Worm (Caenorhabditis elegans): ENCODE results near the gene ndc-80.
A peak's percentile ranks its signal among the peaks of the same experiment; 100 is the strongest.

The ndc-80 gene

DNA sequence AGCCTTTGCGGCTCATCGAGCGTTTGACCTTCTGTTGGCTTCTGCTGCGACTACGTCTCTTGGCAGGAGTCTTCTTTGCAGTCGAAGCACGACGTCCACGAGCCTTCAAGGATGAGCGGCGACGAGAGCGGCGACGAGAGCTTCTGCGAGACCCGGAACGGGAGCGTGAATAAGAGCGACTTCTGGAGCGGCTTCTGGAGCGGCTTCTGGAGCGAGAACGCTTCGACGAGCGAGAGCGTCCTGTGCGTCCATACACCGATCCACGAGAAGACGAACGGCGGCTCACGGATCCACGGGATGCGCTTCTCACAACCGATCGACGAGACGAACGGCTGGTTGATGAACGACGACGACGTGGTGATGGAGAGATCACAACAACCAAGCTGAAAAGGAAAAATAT lies 24.9 kb downstream of the ndc-80 start:
- TF ChIP-seq snpc-1.2 (GFP tag; IDR thresholded peaks at IDR 0.05), result no peak
- no peak for TF ChIP-seq nhr-77 (tag; optimal IDR thresholded peaks at IDR 0.05)
- TF ChIP-seq mep-1 (tag; optimal IDR thresholded peaks at IDR 0.05), result no peak
- no peak for TF ChIP-seq ztf-11 (tag; optimal IDR thresholded peaks at IDR 0.05)
- no peak for TF ChIP-seq jun-1 (tag; optimal IDR thresholded peaks at IDR 0.05)
- no peak for TF ChIP-seq ceh-28 (tag; optimal IDR thresholded peaks at IDR 0.05)
- no peak for TF ChIP-seq unc-39 (tag; optimal IDR thresholded peaks at IDR 0.05)
- no peak for TF ChIP-seq cey-2 (tag; optimal IDR thresholded peaks at IDR 0.05; ENCODE audit: borderline replicate concordance, insufficient read depth)
- TF ChIP-seq zfp-3 (GFP tag; conservative IDR thresholded peaks at IDR 0.05), result no peak
- TF ChIP-seq spr-3 (GFP tag; optimal IDR thresholded peaks at IDR 0.05), result peak; percentile 22
- peak; percentile 94 for TF ChIP-seq set-16 (GFP tag; IDR thresholded peaks at IDR 0.05)

- TF ChIP-seq aly-2 (tag; optimal IDR thresholded peaks at IDR 0.05) (no peak), sdz-12 (GFP tag; optimal IDR thresholded peaks at IDR 0.05) (no peak), unc-62 (GFP tag; optimal IDR thresholded peaks at IDR 0.05 in 1 of 2) (peak in 1 of 2 experiments; percentile 29), unc-62 (tag; optimal IDR thresholded peaks at IDR 0.05) (no peak), F10B5.3 (tag; optimal IDR thresholded peaks at IDR 0.05) (no peak), nhr-11 (tag; optimal IDR thresholded peaks at IDR 0.05) (no peak), daf-16 (GFP tag; optimal IDR thresholded peaks at IDR 0.05) (no peak), daf-16 (tag; optimal IDR thresholded peaks at IDR 0.05) (no peak), lir-3 (tag; optimal IDR thresholded peaks at IDR 0.05) (no peak), lin-13 (GFP tag; optimal IDR thresholded peaks at IDR 0.05) (no peak)
Measured at ce11 chrIV:10111441-10111840, 25.5 kb downstream of the ndc-80 start, which contains the start of gene spch-1. spch-1 (minus strand) TSS chrIV:10111541.

ce11 chrIV:10112570-10112969 lies 26.6 kb downstream of the ndc-80 start, which contains the start of gene nsph-3.2:
nsph-3.2 (plus strand) TSS chrIV:10112870.
- TF ChIP-seq unc-62 (GFP tag; optimal IDR thresholded peaks at IDR 0.05 in 1 of 2) (no peak), unc-62 (tag; optimal IDR thresholded peaks at IDR 0.05) (no peak), nhr-48 (tag; optimal IDR thresholded peaks at IDR 0.05) (no peak), hlh-30 (tag; optimal IDR thresholded peaks at IDR 0.05; ENCODE audit: insufficient read depth) (no peak), F49E8.2 (tag; optimal IDR thresholded peaks at IDR 0.05; ENCODE audit: borderline replicate concordance) (no peak), pha-4 (GFP tag; IDR thresholded peaks at IDR 0.05) (no peak), pha-4 (tag; optimal IDR thresholded peaks at IDR 0.05) (no peak), daf-16 (GFP tag; optimal IDR thresholded peaks at IDR 0.05) (no peak), daf-16 (tag; optimal IDR thresholded peaks at IDR 0.05) (no peak), nhr-10 (tag; optimal IDR thresholded peaks at IDR 0.05) (no peak)

- TF ChIP-seq hif-1 (tag; optimal IDR thresholded peaks at IDR 0.05) (no peak), lir-3 (tag; optimal IDR thresholded peaks at IDR 0.05) (no peak), vab-7 (GFP tag; IDR thresholded peaks at IDR 0.05) (no peak), F10B5.3 (tag; optimal IDR thresholded peaks at IDR 0.05) (no peak), F37D6.2 (tag; optimal IDR thresholded peaks at IDR 0.05) (no peak), mxl-3 (GFP tag; optimal IDR thresholded peaks at IDR 0.05) (no peak), dmd-8 (GFP tag; IDR thresholded peaks at IDR 0.05) (no peak), dmd-9 (GFP tag; IDR thresholded peaks at IDR 0.05) (no peak), ceh-62 (tag; optimal IDR thresholded peaks at IDR 0.05) (no peak), spr-1 (tag; optimal IDR thresholded peaks at IDR 0.05) (no peak), ztf-11 (tag; optimal IDR thresholded peaks at IDR 0.05) (no peak), lim-7 (GFP tag; IDR thresholded peaks at IDR 0.05) (no peak), set-16 (GFP tag; IDR thresholded peaks at IDR 0.05) (no peak), sdz-12 (GFP tag; optimal IDR thresholded peaks at IDR 0.05) (no peak), aha-1 (tag) (no peak), D1046.2 (GFP tag; IDR thresholded peaks at IDR 0.05) (no peak), zip-2 (tag; optimal IDR thresholded peaks at IDR 0.05) (no peak), snpc-1.2 (GFP tag; IDR thresholded peaks at IDR 0.05) (no peak), saeg-2 (GFP tag; IDR thresholded peaks at IDR 0.05) (no peak), lsy-2 (tag; optimal IDR thresholded peaks at IDR 0.05) (no peak)
Measured at ce11 chrIV:10115142-10115541, 29.2 kb downstream of the ndc-80 start, which contains the start of gene C04G2.10. C04G2.10 (plus strand) TSS chrIV:10115442.
